Worm (Caenorhabditis elegans) whole organism, mixed stage, embryonic: Measurements from ENCODE around the gene F29A7.4.
A peak's percentile ranks its signal among the peaks of the same experiment; 100 is the strongest.

ENCODE experiments used
- bed-3 ChIP-seq: fragments of 200-800 bp; sonication (Bioruptor generic); optimal IDR thresholded peaks from 3 replicates; lab custom pipeline; 2018; ENCODE audit warnings: mild to moderate bottlenecking, missing genetic modification characterization, moderate library complexity, missing compliant biosample characterization
- elt-1 ChIP-seq: sonication (generic microtip); optimal IDR thresholded peaks from 2 replicates; lab custom pipeline; 2017; ENCODE audit warnings: missing genetic modification characterization, mild to moderate bottlenecking, missing compliant biosample characterization, antibody characterized with exemption, moderate library complexity, borderline replicate concordance; ENCODE audit not compliant: insufficient read depth
- elt-3 ChIP-seq: fragments of 150-350 bp; optimal IDR thresholded peaks from 2 replicates; lab custom pipeline; 2014; ENCODE audit warnings: missing biosample characterization, missing genetic modification characterization
- lin-32 ChIP-seq: fragments of 200-800 bp; sonication (Bioruptor generic); optimal IDR thresholded peaks from 2 replicates; lab custom pipeline; 2018; ENCODE audit warnings: mild to moderate bottlenecking, missing genetic modification characterization, missing compliant biosample characterization
- nhr-12 ChIP-seq: fragments of 150-350 bp; optimal IDR thresholded peaks from 2 replicates; lab custom pipeline; 2014; ENCODE audit warnings: missing biosample characterization, missing genetic modification characterization
- nhr-2 ChIP-seq: fragments of 150-350 bp; optimal IDR thresholded peaks from 2 replicates; lab custom pipeline; 2014; ENCODE audit warnings: missing biosample characterization, missing genetic modification characterization
- nhr-28 ChIP-seq: fragments of 150-350 bp; optimal IDR thresholded peaks from 2 replicates; lab custom pipeline; 2014; ENCODE audit warnings: missing biosample characterization, missing genetic modification characterization
- nhr-76 ChIP-seq: sonication (generic microtip); optimal IDR thresholded peaks from 2 replicates; lab custom pipeline; 2017; ENCODE audit warnings: missing biosample characterization, missing genetic modification characterization
- snpc-4 ChIP-seq: fragments of 150-350 bp; optimal IDR thresholded peaks from 2 replicates; lab custom pipeline; 2014; ENCODE audit warnings: missing biosample characterization, missing genetic modification characterization
- sptf-1 ChIP-seq: sonication (generic microtip); optimal IDR thresholded peaks from 2 replicates; lab custom pipeline; 2017; ENCODE audit warnings: mild to moderate bottlenecking, missing genetic modification characterization, moderate library complexity, missing compliant biosample characterization
- tbx-8 ChIP-seq: fragments of 200-800 bp; sonication (Bioruptor generic); optimal IDR thresholded peaks from 2 replicates; lab custom pipeline; 2018; ENCODE audit warnings: mild to moderate bottlenecking, missing genetic modification characterization, moderate library complexity, missing compliant biosample characterization
- unc-39 ChIP-seq: fragments of 150-350 bp; optimal IDR thresholded peaks from 2 replicates; lab custom pipeline; 2014; ENCODE audit warnings: missing biosample characterization, missing genetic modification characterization
- unc-62 ChIP-seq: fragments of 150-350 bp; optimal IDR thresholded peaks from 2 replicates; lab custom pipeline; 2014; ENCODE audit warnings: missing biosample characterization, missing genetic modification reagents, missing genetic modification characterization
- ztf-11 ChIP-seq: fragments of 150-350 bp; optimal IDR thresholded peaks from 2 replicates; lab custom pipeline; 2014; ENCODE audit warnings: missing biosample characterization, missing genetic modification characterization

- no peak for TF ChIP-seq sptf-1
- no peak for TF ChIP-seq tbx-8
- no peak for TF ChIP-seq nhr-12 (tag; lab: Kevin White, UChicago)
- no peak for TF ChIP-seq nhr-76 (tag; lab: Kevin White, UChicago)
- TF ChIP-seq bed-3 (GFP tag; lab: Kevin White, UChicago): no peak
- no peak for TF ChIP-seq elt-3 (tag; lab: Kevin White, UChicago)
- no peak for TF ChIP-seq ztf-11 (tag; lab: Kevin White, UChicago)
- TF ChIP-seq nhr-2 (tag; lab: Kevin White, UChicago): no peak
- TF ChIP-seq snpc-4 (tag; lab: Kevin White, UChicago): no peak
- no peak for TF ChIP-seq unc-62
- TF ChIP-seq nhr-28 (tag; lab: Kevin White, UChicago): no peak
- TF ChIP-seq lin-32 (GFP tag; lab: Kevin White, UChicago): no peak
- peak; percentile 3 for TF ChIP-seq elt-1 (tag; lab: Kevin White, UChicago)
- no peak for TF ChIP-seq unc-39 (tag; lab: Kevin White, UChicago)
Measured at ce11 chrII:2797951-2798350, 48.2 kb downstream of the F29A7.4 start.
